Fruit fly (Drosophila melanogaster) whole organism, embryonic: Measurements from ENCODE around the gene CG13667.
A peak's percentile ranks its signal among the peaks of the same experiment; 100 is the strongest.

Source experiments
- ATbp ChIP-seq: fragments of 200-800 bp; sonication (Bioruptor generic); optimal IDR thresholded peaks from 2 replicates; lab custom pipeline; 2017; ENCODE audit warnings: missing biosample characterization, mild to moderate bottlenecking, missing genetic modification characterization, missing genetic modification reagents
- Abd-B ChIP-seq: fragments of 200-800 bp; sonication (Bioruptor generic); optimal IDR thresholded peaks from 2 replicates; lab custom pipeline; 2018; ENCODE audit warnings: missing biosample characterization, mild to moderate bottlenecking, missing genetic modification characterization, moderate library complexity
- Aef1 ChIP-seq: fragments of 200-800 bp; sonication (Bioruptor generic); IDR thresholded peaks from 3 replicates; pipeline ENCODE4 v1.3.6; 2022; ENCODE audit warnings: missing biosample characterization, missing genetic modification characterization
- Antp ChIP-seq: fragments of 200-800 bp; sonication (Bioruptor generic); optimal IDR thresholded peaks from 3 replicates; lab custom pipeline; 2016; ENCODE audit warnings: missing biosample characterization, missing genetic modification characterization
- Atf-2 ChIP-seq: fragments of 200-800 bp; sonication (Bioruptor generic); optimal IDR thresholded peaks from 2 replicates; lab custom pipeline; 2016; ENCODE audit warnings: missing biosample characterization, missing genetic modification characterization
- Bgb ChIP-seq: fragments of 200-800 bp; sonication (Bioruptor generic); IDR thresholded peaks from 2 replicates; pipeline ENCODE4 v1.3.6; 2022; ENCODE audit warnings: missing biosample characterization, missing genetic modification characterization; ENCODE audit not compliant: partially characterized antibody
- C15 ChIP-seq: fragments of 200-800 bp; sonication (Bioruptor generic); IDR thresholded peaks from 3 replicates; pipeline ENCODE4 v1.3.6; 2022; ENCODE audit warnings: missing biosample characterization, missing genetic modification characterization
- CG10543 ChIP-seq: fragments of 200-800 bp; sonication (Bioruptor generic); optimal IDR thresholded peaks from 3 replicates; lab custom pipeline; 2017; ENCODE audit warnings: missing biosample characterization, mild to moderate bottlenecking, missing genetic modification characterization, moderate library complexity
- CG10979 ChIP-seq: fragments of 200-800 bp; sonication (Bioruptor generic); optimal IDR thresholded peaks from 2 replicates; lab custom pipeline; 2018; ENCODE audit warnings: missing biosample characterization, mild to moderate bottlenecking, missing genetic modification characterization, moderate library complexity
- CG15011 ChIP-seq: fragments of 200-800 bp; sonication (Bioruptor generic); optimal IDR thresholded peaks from 3 replicates; lab custom pipeline; 2018; ENCODE audit warnings: missing biosample characterization, mild to moderate bottlenecking, missing genetic modification characterization
- CG1529 ChIP-seq: fragments of 200-800 bp; sonication (Bioruptor generic); optimal IDR thresholded peaks from 3 replicates; lab custom pipeline; 2018; ENCODE audit warnings: missing biosample characterization, missing genetic modification characterization
- CG1603 ChIP-seq: fragments of 200-800 bp; sonication (Bioruptor generic); optimal IDR thresholded peaks from 2 replicates; lab custom pipeline; 2019; ENCODE audit warnings: missing biosample characterization, mild to moderate bottlenecking, missing genetic modification characterization, moderate library complexity
- CG17829 ChIP-seq: fragments of 200-800 bp; optimal IDR thresholded peaks from 2 replicates; lab custom pipeline; 2019; ENCODE audit warnings: missing biosample characterization, mild to moderate bottlenecking, missing genetic modification characterization, moderate library complexity
- CG18011 ChIP-seq: fragments of 200-800 bp; sonication (Bioruptor generic); optimal IDR thresholded peaks from 2 replicates; lab custom pipeline; 2017; ENCODE audit warnings: missing biosample characterization, missing genetic modification characterization, mild to moderate bottlenecking, moderate library complexity, missing genotype
- CG31224 ChIP-seq: fragments of 200-800 bp; sonication (Bioruptor generic); IDR thresholded peaks from 2 replicates; pipeline ENCODE4 v1.3.6; 2022; ENCODE audit warnings: missing biosample characterization, missing genetic modification characterization
- CG32767 ChIP-seq: fragments of 200-800 bp; sonication (Bioruptor generic); IDR thresholded peaks from 2 replicates; pipeline ENCODE4 v1.3.6; 2022; ENCODE audit warnings: missing biosample characterization, missing genetic modification characterization
- CG34376 ChIP-seq: fragments of 200-800 bp; sonication (Bioruptor generic); optimal IDR thresholded peaks from 2 replicates; lab custom pipeline; 2018; ENCODE audit warnings: missing biosample characterization, mild to moderate bottlenecking, missing genetic modification characterization
- CG42726 ChIP-seq: fragments of 200-800 bp; sonication (Bioruptor generic); IDR thresholded peaks from 2 replicates; pipeline ENCODE4 v1.3.6; 2022; ENCODE audit warnings: missing biosample characterization, missing genetic modification characterization; ENCODE audit not compliant: partially characterized antibody
- CG6854 ChIP-seq: fragments of 200-800 bp; sonication (Bioruptor generic); optimal IDR thresholded peaks from 3 replicates; lab custom pipeline; 2017; ENCODE audit warnings: missing biosample characterization, mild to moderate bottlenecking, missing genetic modification characterization
- CG7928 ChIP-seq: fragments of 200-800 bp; sonication (Bioruptor generic); optimal IDR thresholded peaks from 2 replicates; lab custom pipeline; 2017; ENCODE audit warnings: missing biosample characterization, mild to moderate bottlenecking, missing genetic modification characterization
- CG8924 ChIP-seq: fragments of 200-800 bp; optimal IDR thresholded peaks from 3 replicates; lab custom pipeline; 2019; ENCODE audit warnings: missing biosample characterization, mild to moderate bottlenecking, missing genetic modification characterization, moderate library complexity
- CG9727 ChIP-seq: fragments of 200-800 bp; sonication (Bioruptor generic); optimal IDR thresholded peaks from 3 replicates; lab custom pipeline; 2017; ENCODE audit warnings: missing biosample characterization, mild to moderate bottlenecking, missing genetic modification characterization
- CG9817 ChIP-seq: fragments of 200-800 bp; sonication (Bioruptor generic); optimal IDR thresholded peaks from 2 replicates; lab custom pipeline; 2018; ENCODE audit warnings: missing biosample characterization, mild to moderate bottlenecking, missing genetic modification characterization, moderate library complexity
- CTCF ChIP-seq: fragments of 200-800 bp; sonication (Bioruptor generic); optimal IDR thresholded peaks from 2 replicates; lab custom pipeline; 2017; ENCODE audit warnings: missing biosample characterization, mild to moderate bottlenecking, missing genetic modification characterization, moderate library complexity
- Ets65A ChIP-seq: fragments of 200-800 bp; sonication (Bioruptor generic); peaks from one replicate; lab custom pipeline; 2016; ENCODE audit warnings: missing biosample characterization, missing genetic modification characterization
- HLHmδ ChIP-seq: fragments of 200-800 bp; sonication (Bioruptor generic); optimal IDR thresholded peaks from 2 replicates; lab custom pipeline; 2018; ENCODE audit warnings: missing biosample characterization, mild to moderate bottlenecking, missing genetic modification characterization, moderate library complexity
- HmgZ ChIP-seq: fragments of 200-800 bp; sonication (Bioruptor generic); optimal IDR thresholded peaks from 2 replicates; lab custom pipeline; 2018; ENCODE audit warnings: missing biosample characterization, mild to moderate bottlenecking, missing genetic modification characterization
- Hmx ChIP-seq: fragments of 200-800 bp; sonication (Bioruptor generic); optimal IDR thresholded peaks from 2 replicates; lab custom pipeline; 2016; ENCODE audit warnings: missing biosample characterization, missing genetic modification characterization
- NK7.1 ChIP-seq: fragments of 200-800 bp; sonication (Bioruptor generic); optimal IDR thresholded peaks from 3 replicates; lab custom pipeline; 2016; ENCODE audit warnings: missing biosample characterization, missing genetic modification characterization
- Nf-YC ChIP-seq: fragments of 200-800 bp; optimal IDR thresholded peaks from 3 replicates; lab custom pipeline; 2019; ENCODE audit warnings: missing biosample characterization, mild to moderate bottlenecking, missing genetic modification characterization, moderate library complexity
- NfI ChIP-seq: fragments of 200-800 bp; sonication (Bioruptor generic); optimal IDR thresholded peaks from 3 replicates; lab custom pipeline; 2018; ENCODE audit warnings: missing biosample characterization, mild to moderate bottlenecking, missing genetic modification characterization, moderate library complexity
- Optix ChIP-seq: fragments of 200-800 bp; sonication (Bioruptor generic); IDR thresholded peaks from 3 replicates; pipeline ENCODE4 v1.3.6; 2022; ENCODE audit warnings: missing biosample characterization, missing genetic modification characterization
- Sry-δ ChIP-seq: fragments of 200-800 bp; sonication (Bioruptor generic); optimal IDR thresholded peaks from 2 replicates; lab custom pipeline; 2016; ENCODE audit warnings: missing biosample characterization, missing genetic modification characterization
- TFAM ChIP-seq: fragments of 200-800 bp; sonication (Bioruptor generic); optimal IDR thresholded peaks from 2 replicates; lab custom pipeline; 2017; ENCODE audit warnings: missing biosample characterization, missing genetic modification characterization, inconsistent platforms
- caup ChIP-seq: fragments of 200-800 bp; sonication (Bioruptor generic); optimal IDR thresholded peaks from 3 replicates; lab custom pipeline; 2017; ENCODE audit warnings: missing biosample characterization, mild to moderate bottlenecking, missing genetic modification characterization, moderate library complexity; ENCODE audit not compliant: severe bottlenecking
- ci ChIP-seq: fragments of 200-800 bp; sonication (Bioruptor generic); IDR thresholded peaks from 3 replicates; pipeline ENCODE4 v1.3.6; 2022; ENCODE audit warnings: missing biosample characterization, missing genetic modification characterization
- dimm ChIP-seq: fragments of 200-800 bp; sonication (Bioruptor generic); IDR thresholded peaks from 2 replicates; pipeline ENCODE4 v1.3.6; 2022; ENCODE audit warnings: missing biosample characterization, missing genetic modification characterization
- fd64A ChIP-seq: fragments of 200-800 bp; sonication (Bioruptor generic); optimal IDR thresholded peaks from 3 replicates; lab custom pipeline; 2018; ENCODE audit warnings: missing biosample characterization, mild to moderate bottlenecking, missing genetic modification characterization
- fru ChIP-seq: fragments of >200 bp; optimal IDR thresholded peaks from 2 replicates; lab custom pipeline; 2017
- ind ChIP-seq: fragments of 200-800 bp; sonication (Bioruptor generic); optimal IDR thresholded peaks from 3 replicates; lab custom pipeline; 2016; ENCODE audit warnings: missing biosample characterization, missing genetic modification characterization
- phol ChIP-seq: fragments of 200-800 bp; sonication (Bioruptor generic); optimal IDR thresholded peaks from 3 replicates; lab custom pipeline; 2018; ENCODE audit warnings: missing biosample characterization, mild to moderate bottlenecking, missing genetic modification characterization, moderate library complexity
- pita ChIP-seq: fragments of 200-800 bp; sonication (Bioruptor generic); optimal IDR thresholded peaks from 2 replicates; lab custom pipeline; 2017; ENCODE audit warnings: missing biosample characterization, mild to moderate bottlenecking, missing genetic modification characterization
- pum ChIP-seq: fragments of 200-800 bp; sonication (Bioruptor generic); optimal IDR thresholded peaks from 2 replicates; lab custom pipeline; 2016; ENCODE audit warnings: missing biosample characterization, missing genetic modification characterization
- ranshi ChIP-seq: fragments of 200-800 bp; sonication (Bioruptor generic); IDR thresholded peaks from 2 replicates; pipeline ENCODE4 v1.3.6; 2022; ENCODE audit warnings: missing biosample characterization, missing genetic modification characterization
- scrt ChIP-seq: fragments of 200-800 bp; sonication (Bioruptor generic); optimal IDR thresholded peaks from 2 replicates; lab custom pipeline; 2018; ENCODE audit warnings: missing biosample characterization, mild to moderate bottlenecking, missing genetic modification characterization, moderate library complexity
- sens ChIP-seq: fragments of 200-800 bp; sonication (Bioruptor generic); peaks from one replicate; lab custom pipeline; 2016; ENCODE audit warnings: missing biosample characterization, missing genetic modification characterization
- shn ChIP-seq: fragments of 200-800 bp; sonication (Bioruptor generic); optimal IDR thresholded peaks from 3 replicates; lab custom pipeline; 2016; ENCODE audit warnings: missing biosample characterization, missing genetic modification characterization
- tin ChIP-seq: fragments of 200-800 bp; sonication (Bioruptor generic); optimal IDR thresholded peaks from 3 replicates; lab custom pipeline; 2016; ENCODE audit warnings: missing biosample characterization, missing genetic modification characterization
- tx ChIP-seq: fragments of 200-800 bp; sonication (Bioruptor generic); optimal IDR thresholded peaks from 2 replicates; lab custom pipeline; 2016; ENCODE audit warnings: missing biosample characterization, missing genetic modification characterization
- vfl ChIP-seq: fragments of 200-800 bp; sonication (Bioruptor generic); optimal IDR thresholded peaks from 2 replicates; lab custom pipeline; 2016; ENCODE audit warnings: missing biosample characterization, missing genetic modification characterization

The CG13667 gene

DNA sequence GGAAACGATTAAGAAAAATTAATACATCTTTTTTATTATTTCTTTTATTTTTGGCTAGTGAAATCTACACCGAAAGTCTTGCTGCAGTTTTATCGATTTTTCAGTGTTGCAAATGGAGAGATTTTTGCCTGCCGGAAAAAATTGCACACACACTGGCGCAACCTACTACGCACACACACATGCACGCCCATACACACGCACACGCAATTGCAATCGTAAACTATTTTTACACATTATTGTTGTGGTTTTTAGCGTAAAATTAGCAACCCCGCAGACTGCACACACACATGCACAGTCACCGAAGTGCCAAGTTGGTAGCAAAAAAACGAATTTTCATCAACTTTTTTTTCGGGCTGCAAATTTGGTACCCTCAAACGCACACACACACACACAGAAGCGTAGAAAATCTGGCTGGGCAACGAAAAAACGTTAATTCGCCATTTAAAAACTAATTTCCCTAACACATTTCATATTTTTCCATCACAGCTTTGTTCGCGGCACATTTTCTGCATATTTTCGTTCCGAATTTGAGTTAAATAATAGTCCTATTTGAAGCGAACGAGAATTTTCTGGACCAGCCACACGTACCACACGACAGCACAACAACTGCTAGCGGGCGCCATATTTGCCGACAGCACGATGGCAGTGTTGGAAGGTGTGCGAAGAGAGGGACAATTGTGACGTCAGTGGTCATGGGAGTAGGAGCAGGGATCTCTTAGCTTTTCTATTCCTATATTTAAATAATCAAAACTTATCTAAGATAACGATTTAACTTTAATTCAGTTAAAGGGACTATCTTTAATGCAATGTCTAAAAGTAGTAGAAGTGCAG lies 36.7 kb downstream of the CG13667 start, which contains the start of gene Unr (continued):
- peak; percentile 83 for TF ChIP-seq CG1603 (tag; lab: Kevin White, UChicago)
- TF ChIP-seq NfI (GFP tag; lab: Kevin White, UChicago) = peak; percentile 84
- TF ChIP-seq ATbp (GFP tag; lab: Kevin White, UChicago) = peak; percentile 69
- TF ChIP-seq shn (GFP tag; lab: Kevin White, UChicago) = peak; percentile 85
- TF ChIP-seq Hmx = peak; percentile 76
- TF ChIP-seq HmgZ (tag; lab: Kevin White, UChicago) = peak; percentile 88
- peak; percentile 49 for TF ChIP-seq tx (GFP tag; lab: Kevin White, UChicago)
- TF ChIP-seq ranshi = peak; percentile 81; the same call in 1 of the 2 replicates
- no peak for TF ChIP-seq pita
- TF ChIP-seq phol = peak; percentile 99
- TF ChIP-seq fd64A (GFP tag; lab: Kevin White, UChicago) = no peak
- TF ChIP-seq CG9727 (GFP tag; lab: Kevin White, UChicago) = peak; percentile 83
- TF ChIP-seq Abd-B = peak; percentile 36
- TF ChIP-seq NK7.1 (GFP tag; lab: Kevin White, UChicago) = peak; percentile 78
- peak; percentile 53 for TF ChIP-seq CG18011 (GFP tag; lab: Kevin White, UChicago)
- TF ChIP-seq CG31224 (GFP tag; lab: Robert Waterston, UW) = peak; percentile 66
- TF ChIP-seq CG10543 (GFP tag; lab: Kevin White, UChicago) = peak; percentile 78
- TF ChIP-seq CG34376 (GFP tag; lab: Kevin White, UChicago) = peak; percentile 85
- no peak for TF ChIP-seq fru (lab: Kevin White, UChicago)
- peak; percentile 65 for TF ChIP-seq CG6854 (GFP tag; lab: Kevin White, UChicago)
- TF ChIP-seq CG9817 = peak; percentile 74
- TF ChIP-seq CG8924 (tag; lab: Kevin White, UChicago) = peak; percentile 70
- peak; percentile 27 for TF ChIP-seq TFAM (GFP tag; lab: Kevin White, UChicago)
- peak; percentile 74 for TF ChIP-seq Aef1 (GFP tag; lab: Robert Waterston, UW)
- TF ChIP-seq Ets65A (GFP tag; lab: Kevin White, UChicago) = peak; percentile 96
- no peak for TF ChIP-seq CG32767 (GFP tag; lab: Robert Waterston, UW)
- TF ChIP-seq pum (GFP tag; lab: Kevin White, UChicago) = peak; percentile 81
- TF ChIP-seq CTCF (GFP tag; lab: Kevin White, UChicago) = no peak
- TF ChIP-seq sens (GFP tag; lab: Kevin White, UChicago) = peak; percentile 95
- peak; percentile 71 for TF ChIP-seq tin (GFP tag; lab: Kevin White, UChicago)
- peak; percentile 61 for TF ChIP-seq CG10979
- TF ChIP-seq scrt (GFP tag; lab: Kevin White, UChicago) = peak; percentile 57
- peak; percentile 86 for TF ChIP-seq HLHmδ
- peak; percentile 29 for TF ChIP-seq CG7928 (GFP tag; lab: Kevin White, UChicago)
- TF ChIP-seq ci (GFP tag; lab: Robert Waterston, UW) = peak; percentile 92
- peak; percentile 36 for TF ChIP-seq Sry-δ
- peak; percentile 73 for TF ChIP-seq Atf-2
- TF ChIP-seq CG17829 = peak; percentile 80
- no peak; the same call in 1 of the 3 replicates for TF ChIP-seq Optix
- peak; percentile 67 for TF ChIP-seq vfl (GFP tag; lab: Kevin White, UChicago)
- peak; percentile 62 for TF ChIP-seq CG15011
- peak; percentile 86 for TF ChIP-seq caup (GFP tag; lab: Kevin White, UChicago)
- TF ChIP-seq Bgb (GFP tag; lab: Robert Waterston, UW) = no peak
- TF ChIP-seq C15 (GFP tag; lab: Robert Waterston, UW) = peak; percentile 64; the same call in 2 of the 3 replicates
- peak; percentile 60 for TF ChIP-seq Nf-YC (tag; lab: Kevin White, UChicago)
- peak; percentile 80 for TF ChIP-seq ind (GFP tag; lab: Kevin White, UChicago)
- no peak for TF ChIP-seq CG42726
- TF ChIP-seq Antp = peak; percentile 82
- TF ChIP-seq dimm (GFP tag; lab: Robert Waterston, UW) = peak; percentile 31; the same call in 1 of the 2 replicates
- peak; percentile 24 for TF ChIP-seq CG1529 (GFP tag; lab: Kevin White, UChicago)
